Fruit fly (Drosophila melanogaster): ENCODE measurements around the gene CG13023.

The CG13023 gene

dm6 chr3L:16885042-16885441 lies 42.2 kb downstream of the CG13023 start (continued):
- peak; percentile 41 for TF ChIP-seq CG17359 (tag; optimal IDR thresholded peaks at IDR 0.05)
- TF ChIP-seq Rx (GFP tag; IDR thresholded peaks at IDR 0.05), result no peak
- no peak for TF ChIP-seq CG14050 (GFP tag; IDR thresholded peaks at IDR 0.05)
- TF ChIP-seq grau (tag; optimal IDR thresholded peaks at IDR 0.05), result peak; percentile 46
- TF ChIP-seq CG32772 (GFP tag; IDR thresholded peaks at IDR 0.05), result no peak
- TF ChIP-seq kah (GFP tag; optimal IDR thresholded peaks at IDR 0.05), result no peak
- TF ChIP-seq Opbp (GFP tag; IDR thresholded peaks at IDR 0.05; ENCODE audit: partially characterized antibody), result no peak
- no peak for TF ChIP-seq cato (GFP tag; optimal IDR thresholded peaks at IDR 0.05; ENCODE audit: borderline replicate concordance)
- TF ChIP-seq CG18764 (GFP tag; optimal IDR thresholded peaks at IDR 0.05), result no peak
- TF ChIP-seq CG5953 (GFP tag; IDR thresholded peaks at IDR 0.05), result no peak
- no peak for TF ChIP-seq CG10274 (GFP tag; optimal IDR thresholded peaks at IDR 0.05)
- TF ChIP-seq ATbp (GFP tag; optimal IDR thresholded peaks at IDR 0.05), result no peak
- TF ChIP-seq zen2 (GFP tag; IDR thresholded peaks at IDR 0.05; ENCODE audit: partially characterized antibody), result no peak
- no peak for TF ChIP-seq CG7745 (tag; optimal IDR thresholded peaks at IDR 0.05)
- TF ChIP-seq CHES-1-like (GFP tag; optimal IDR thresholded peaks at IDR 0.05), result no peak
- TF ChIP-seq CG5180 (GFP tag; optimal IDR thresholded peaks at IDR 0.05), result no peak
- TF ChIP-seq CG14014 (GFP tag; IDR thresholded peaks at IDR 0.05), result peak; percentile 48; the same call in 1 of the 2 replicates
- no peak for TF ChIP-seq CG4360 (GFP tag; IDR thresholded peaks at IDR 0.05)
- no peak for TF ChIP-seq Bteb2 (GFP tag; optimal IDR thresholded peaks at IDR 0.05)
- no peak for TF ChIP-seq Side (GFP tag; optimal IDR thresholded peaks at IDR 0.05)
- no peak for TF ChIP-seq fd102C (GFP tag; optimal IDR thresholded peaks at IDR 0.05)
- TF ChIP-seq Atf6 (GFP tag; IDR thresholded peaks at IDR 0.05), result 0 out of 2 replicates have a peak, but pooled peaks have one; percentile 38
- TF ChIP-seq Ptx1 (GFP tag; IDR thresholded peaks at IDR 0.05), result peak; percentile 68
- peak; percentile 38 for TF ChIP-seq CoRest (tag; optimal IDR thresholded peaks at IDR 0.05)
- no peak for TF ChIP-seq CG1529 (GFP tag; optimal IDR thresholded peaks at IDR 0.05)
- TF ChIP-seq Hr51 (GFP tag; optimal IDR thresholded peaks at IDR 0.05), result peak in 1 of 2 experiments; percentile 44
- peak; percentile 62 for TF ChIP-seq CG14441 (GFP tag; IDR thresholded peaks at IDR 0.05)
- TF ChIP-seq disco-r (GFP tag; optimal IDR thresholded peaks at IDR 0.05), result no peak
- TF ChIP-seq Xbp1 (GFP tag; optimal IDR thresholded peaks at IDR 0.05), result no peak
- TF ChIP-seq chif (GFP tag; optimal IDR thresholded peaks at IDR 0.05), result no peak
- TF ChIP-seq ro (GFP tag; IDR thresholded peaks at IDR 0.05), result no peak
- TF ChIP-seq Lhr (GFP tag; optimal IDR thresholded peaks at IDR 0.05), result no peak
- TF ChIP-seq CG30403 (GFP tag; optimal IDR thresholded peaks at IDR 0.05), result peak; percentile 25
- no peak for TF ChIP-seq usp (GFP tag; optimal IDR thresholded peaks at IDR 0.05)
- TF ChIP-seq CG7963 (GFP tag; IDR thresholded peaks at IDR 0.05; ENCODE audit: partially characterized antibody), result no peak
- TF ChIP-seq CG16815 (GFP tag; optimal IDR thresholded peaks at IDR 0.05), result no peak
- peak; percentile 70 for TF ChIP-seq lab (GFP tag; optimal IDR thresholded peaks at IDR 0.05)
- TF ChIP-seq dati (GFP tag; IDR thresholded peaks at IDR 0.05), result no peak
- peak; percentile 14 for TF ChIP-seq ind (GFP tag; optimal IDR thresholded peaks at IDR 0.05)
- TF ChIP-seq Dfd (GFP tag; optimal IDR thresholded peaks at IDR 0.05), result no peak
- TF ChIP-seq maf-S (GFP tag; optimal IDR thresholded peaks at IDR 0.05), result no peak
- TF ChIP-seq zf30C (GFP tag; optimal IDR thresholded peaks at IDR 0.05), result no peak
- no peak for TF ChIP-seq CG10959 (GFP tag; IDR thresholded peaks at IDR 0.05)
- no peak for TF ChIP-seq CG6654 (GFP tag; optimal IDR thresholded peaks at IDR 0.05)
- TF ChIP-seq CG4707 (GFP tag; optimal IDR thresholded peaks at IDR 0.05), result no peak
- no peak for TF ChIP-seq CG33213 (GFP tag; optimal IDR thresholded peaks at IDR 0.05)
- TF ChIP-seq CG3838 (GFP tag; optimal IDR thresholded peaks at IDR 0.05), result no peak
- no peak for TF ChIP-seq CG13894 (tag; optimal IDR thresholded peaks at IDR 0.05)
- peak; percentile 30 for TF ChIP-seq NfI (GFP tag; optimal IDR thresholded peaks at IDR 0.05)
- peak; percentile 60; the same call in 2 of the 3 replicates for TF ChIP-seq CG11695 (GFP tag; IDR thresholded peaks at IDR 0.05)
- TF ChIP-seq CG6272 (GFP tag; IDR thresholded peaks at IDR 0.05), result no peak
